Fruit fly (Drosophila melanogaster): Measurements from ENCODE around the gene CG33178.

CG33178 gene

dm6 chrX:15070811-15071479 is 11.7 kb upstream of the CG33178 start (continued):
- TF ChIP-seq Ets96B (tag; optimal IDR thresholded peaks at IDR 0.05) (peak; percentile 17), Met (GFP tag; optimal IDR thresholded peaks at IDR 0.05) (peak; percentile 62), CG9139 (GFP tag; optimal IDR thresholded peaks at IDR 0.05) (peak; percentile 61), CG6276 (GFP tag; optimal IDR thresholded peaks at IDR 0.05) (peak; percentile 37), CG6163 (GFP tag; IDR thresholded peaks at IDR 0.05) (no peak), CG15336 (GFP tag; IDR thresholded peaks at IDR 0.05) (peak; percentile 38; the same call in 1 of the 2 replicates), ss (GFP tag; optimal IDR thresholded peaks at IDR 0.05) (peak; percentile 44 to 61), svp (GFP tag) (peak; percentile 95)

dm6 chrX:15074646-15075351 is 7.8 kb upstream of the CG33178 start:
- TF ChIP-seq Sox15 (GFP tag; optimal IDR thresholded peaks at IDR 0.05) (peak; percentile 60), CG6854 (GFP tag; optimal IDR thresholded peaks at IDR 0.05) (no peak), spab (GFP tag; optimal IDR thresholded peaks at IDR 0.05) (peak; percentile 79), fd85E (GFP tag; optimal IDR thresholded peaks at IDR 0.05) (peak; percentile 40), Eip93F (GFP tag; optimal IDR thresholded peaks at IDR 0.05) (no peak), CG6792 (GFP tag; optimal IDR thresholded peaks at IDR 0.05) (peak; percentile 84), CG16779 (tag; optimal IDR thresholded peaks at IDR 0.05) (peak; percentile 85), Hr38 (GFP tag; optimal IDR thresholded peaks at IDR 0.05) (peak; percentile 60), Hr39 (GFP tag; optimal IDR thresholded peaks at IDR 0.05) (peak; percentile 79), CG4318 (GFP tag; optimal IDR thresholded peaks at IDR 0.05) (peak; percentile 88), topi (GFP tag; optimal IDR thresholded peaks at IDR 0.05) (peak; percentile 81), CG8119 (GFP tag; IDR thresholded peaks at IDR 0.05) (peak; percentile 86; the same call in 2 of the 3 replicates), Blimp-1 (GFP tag; optimal IDR thresholded peaks at IDR 0.05) (peak; percentile 47), CG9139 (GFP tag; optimal IDR thresholded peaks at IDR 0.05) (peak; percentile 74), CG11902 (GFP tag; optimal IDR thresholded peaks at IDR 0.05) (peak; percentile 71), CG31627 (GFP tag; optimal IDR thresholded peaks at IDR 0.05) (peak; percentile 79), Ets21C (GFP tag; optimal IDR thresholded peaks at IDR 0.05) (peak; percentile 61), ss (GFP tag; optimal IDR thresholded peaks at IDR 0.05) (peak; percentile 91 to 93), CG32006 (GFP tag; optimal IDR thresholded peaks at IDR 0.05) (peak; percentile 92), CG6276 (GFP tag; optimal IDR thresholded peaks at IDR 0.05) (peak; percentile 90), CG11294 (GFP tag; IDR thresholded peaks at IDR 0.05) (peak; percentile 81), CG1621 (tag; optimal IDR thresholded peaks at IDR 0.05) (peak; percentile 76), dac (GFP tag; optimal IDR thresholded peaks at IDR 0.05) (peak; percentile 87), fd59A (GFP tag; optimal IDR thresholded peaks at IDR 0.05) (peak; percentile 78), OdsH (GFP tag; optimal IDR thresholded peaks at IDR 0.05) (peak; percentile 89), Sox14 (GFP tag; optimal IDR thresholded peaks at IDR 0.05) (peak; percentile 88), Eip75B (GFP tag; optimal IDR thresholded peaks at IDR 0.05) (peak; percentile 85), lz (GFP tag; optimal IDR thresholded peaks at IDR 0.05) (peak; percentile 85), net (GFP tag; optimal IDR thresholded peaks at IDR 0.05) (peak; percentile 89), cyc (GFP tag; optimal IDR thresholded peaks at IDR 0.05) (peak; percentile 81), CG11762 (GFP tag; optimal IDR thresholded peaks at IDR 0.05; ENCODE audit: insufficient read depth) (peak; percentile 74), CG6808 (GFP tag; optimal IDR thresholded peaks at IDR 0.05) (peak; percentile 90), svp (GFP tag) (peak; percentile 93), pdm3 (GFP tag; optimal IDR thresholded peaks at IDR 0.05) (peak; percentile 92), Gug (GFP tag; IDR thresholded peaks at IDR 0.05) (peak; percentile 83), acj6 (GFP tag; optimal IDR thresholded peaks at IDR 0.05) (peak; percentile 88), CG10631 (GFP tag; optimal IDR thresholded peaks at IDR 0.05) (peak; percentile 85), vri (GFP tag; optimal IDR thresholded peaks at IDR 0.05) (peak; percentile 81), Lpt (GFP tag; optimal IDR thresholded peaks at IDR 0.05) (peak; percentile 84), CG6163 (GFP tag; IDR thresholded peaks at IDR 0.05) (peak; percentile 86), eg (GFP tag; IDR thresholded peaks at IDR 0.05) (peak; percentile 85), CG15336 (GFP tag; IDR thresholded peaks at IDR 0.05) (peak; percentile 87), dsx (GFP tag; optimal IDR thresholded peaks at IDR 0.05; ENCODE audit: poor library complexity, severe bottlenecking) (peak; percentile 76), Ets96B (tag; optimal IDR thresholded peaks at IDR 0.05) (peak; percentile 83), achi (GFP tag; optimal IDR thresholded peaks at IDR 0.05) (peak; percentile 85)
